Worm (Caenorhabditis elegans): ENCODE measurements around the gene vha-12.

Gene vha-12

ce11 chrX:4238971-4239370 is 48.1 kb downstream of the vha-12 start:
- TF ChIP-seq fkh-10 (GFP tag; optimal IDR thresholded peaks at IDR 0.05) (peak; percentile 45), lsy-12 (tag; optimal IDR thresholded peaks at IDR 0.05) (no peak)
